Fruit fly (Drosophila melanogaster): Measurements from ENCODE around the gene CG7920.

Gene CG7920

dm6 chr3R:30014480-30014879 is 604 bp downstream of the CG7920 start:
- TF ChIP-seq sage (GFP tag; optimal IDR thresholded peaks at IDR 0.05) (no peak), HLH106 (tag; optimal IDR thresholded peaks at IDR 0.05) (no peak), h (GFP tag; optimal IDR thresholded peaks at IDR 0.05) (no peak), psq (GFP tag; optimal IDR thresholded peaks at IDR 0.05) (no peak), ey (GFP tag; optimal IDR thresholded peaks at IDR 0.05) (no peak), CG9705 (GFP tag; optimal IDR thresholded peaks at IDR 0.05) (no peak), Mio (GFP tag; optimal IDR thresholded peaks at IDR 0.05) (no peak), fru (GFP tag; optimal IDR thresholded peaks at IDR 0.05) (no peak), Myc (optimal IDR thresholded peaks at IDR 0.05) (no peak), sv (GFP tag; optimal IDR thresholded peaks at IDR 0.05) (no peak), pan (optimal IDR thresholded peaks at IDR 0.05) (no peak), Hr78 (GFP tag; optimal IDR thresholded peaks at IDR 0.05) (no peak), usp (GFP tag; optimal IDR thresholded peaks at IDR 0.05) (no peak), Hnf4 (GFP tag; optimal IDR thresholded peaks at IDR 0.05) (no peak), dmrt93B (GFP tag; optimal IDR thresholded peaks at IDR 0.05) (no peak), foxo (GFP tag; optimal IDR thresholded peaks at IDR 0.05) (no peak), br (GFP tag; optimal IDR thresholded peaks at IDR 0.05) (no peak), Hr83 (GFP tag; optimal IDR thresholded peaks at IDR 0.05; ENCODE audit: poor library complexity, severe bottlenecking) (no peak), lola (GFP tag; optimal IDR thresholded peaks at IDR 0.05) (no peak), tai (GFP tag; optimal IDR thresholded peaks at IDR 0.05) (no peak)

- no peak for TF ChIP-seq CrebA (GFP tag; optimal IDR thresholded peaks at IDR 0.05; ENCODE audit: borderline replicate concordance)
- TF ChIP-seq h (GFP tag; optimal IDR thresholded peaks at IDR 0.05) = no peak
- no peak for TF ChIP-seq lola (GFP tag; optimal IDR thresholded peaks at IDR 0.05)
- no peak for TF ChIP-seq Dfd (GFP tag; optimal IDR thresholded peaks at IDR 0.05)
- no peak for TF ChIP-seq CG9705 (GFP tag; optimal IDR thresholded peaks at IDR 0.05)
- no peak for TF ChIP-seq br (GFP tag; optimal IDR thresholded peaks at IDR 0.05)
- no peak for TF ChIP-seq Sp1 (GFP tag; optimal IDR thresholded peaks at IDR 0.05)
- no peak for TF ChIP-seq Myc (optimal IDR thresholded peaks at IDR 0.05)
- TF ChIP-seq ey (GFP tag; optimal IDR thresholded peaks at IDR 0.05) = no peak
- no peak for TF ChIP-seq brk (GFP tag; optimal IDR thresholded peaks at IDR 0.05)
- no peak for TF ChIP-seq jim (GFP tag; optimal IDR thresholded peaks at IDR 0.05)
- no peak for TF ChIP-seq foxo (GFP tag; optimal IDR thresholded peaks at IDR 0.05)
- TF ChIP-seq psq (GFP tag; optimal IDR thresholded peaks at IDR 0.05) = no peak
- no peak for TF ChIP-seq OdsH (GFP tag; optimal IDR thresholded peaks at IDR 0.05)
- no peak for TF ChIP-seq sv (GFP tag; optimal IDR thresholded peaks at IDR 0.05)
- TF ChIP-seq CG32264 (GFP tag; optimal IDR thresholded peaks at IDR 0.05) = no peak
- no peak for TF ChIP-seq sage (GFP tag; optimal IDR thresholded peaks at IDR 0.05)
- TF ChIP-seq fru (GFP tag; optimal IDR thresholded peaks at IDR 0.05) = no peak
These were observed 1.2 kb downstream of the CG7920 start for dm6 chr3R:30013909-30014308.

dm6 chr3R:30012602-30013489 is 2.2 kb downstream of the CG7920 start:
- TF ChIP-seq fru (GFP tag; optimal IDR thresholded peaks at IDR 0.05) = peak; percentile 32
- no peak for TF ChIP-seq Hr78 (GFP tag; optimal IDR thresholded peaks at IDR 0.05)
- TF ChIP-seq OdsH (GFP tag; optimal IDR thresholded peaks at IDR 0.05) = peak; percentile 38
- TF ChIP-seq br (GFP tag; optimal IDR thresholded peaks at IDR 0.05) = peak; percentile 25
- peak; percentile 27 for TF ChIP-seq Hnf4 (GFP tag; optimal IDR thresholded peaks at IDR 0.05)
- TF ChIP-seq Myc (optimal IDR thresholded peaks at IDR 0.05) = no peak
- peak; percentile 68 for TF ChIP-seq h (GFP tag; optimal IDR thresholded peaks at IDR 0.05)
- TF ChIP-seq sage (GFP tag; optimal IDR thresholded peaks at IDR 0.05) = no peak
- TF ChIP-seq CrebA (GFP tag; optimal IDR thresholded peaks at IDR 0.05; ENCODE audit: borderline replicate concordance) = no peak
- no peak for TF ChIP-seq dl (GFP tag; optimal IDR thresholded peaks at IDR 0.05; ENCODE audit: insufficient read depth in 1 of 2, partially characterized antibody in 2 of 2)
- TF ChIP-seq ey (GFP tag; optimal IDR thresholded peaks at IDR 0.05) = peak; percentile 44
- TF ChIP-seq psq (GFP tag; optimal IDR thresholded peaks at IDR 0.05) = no peak
- TF ChIP-seq rgr (GFP tag; optimal IDR thresholded peaks at IDR 0.05) = peak; percentile 12
- peak in 1 of 2 experiments; percentile 67 for TF ChIP-seq foxo (GFP tag; optimal IDR thresholded peaks at IDR 0.05)
- TF ChIP-seq CG9705 (GFP tag; optimal IDR thresholded peaks at IDR 0.05) = no peak

dm6 chr3R:30009173-30009572 is 5.9 kb downstream of the CG7920 start, which contains the start of gene CG7912:
Gene CG7912, minus strand, starts transcription at chr3R:30009189.
- TF ChIP-seq HLH106 (tag; optimal IDR thresholded peaks at IDR 0.05) (no peak), pan (optimal IDR thresholded peaks at IDR 0.05) (no peak), OdsH (GFP tag; optimal IDR thresholded peaks at IDR 0.05) (no peak), lola (GFP tag; optimal IDR thresholded peaks at IDR 0.05) (no peak)

All from whole organism, wandering third instar larva.